Fruit fly (Drosophila melanogaster): Measurements from ENCODE around the gene RhoGAP92B.

Gene RhoGAP92B

DNA sequence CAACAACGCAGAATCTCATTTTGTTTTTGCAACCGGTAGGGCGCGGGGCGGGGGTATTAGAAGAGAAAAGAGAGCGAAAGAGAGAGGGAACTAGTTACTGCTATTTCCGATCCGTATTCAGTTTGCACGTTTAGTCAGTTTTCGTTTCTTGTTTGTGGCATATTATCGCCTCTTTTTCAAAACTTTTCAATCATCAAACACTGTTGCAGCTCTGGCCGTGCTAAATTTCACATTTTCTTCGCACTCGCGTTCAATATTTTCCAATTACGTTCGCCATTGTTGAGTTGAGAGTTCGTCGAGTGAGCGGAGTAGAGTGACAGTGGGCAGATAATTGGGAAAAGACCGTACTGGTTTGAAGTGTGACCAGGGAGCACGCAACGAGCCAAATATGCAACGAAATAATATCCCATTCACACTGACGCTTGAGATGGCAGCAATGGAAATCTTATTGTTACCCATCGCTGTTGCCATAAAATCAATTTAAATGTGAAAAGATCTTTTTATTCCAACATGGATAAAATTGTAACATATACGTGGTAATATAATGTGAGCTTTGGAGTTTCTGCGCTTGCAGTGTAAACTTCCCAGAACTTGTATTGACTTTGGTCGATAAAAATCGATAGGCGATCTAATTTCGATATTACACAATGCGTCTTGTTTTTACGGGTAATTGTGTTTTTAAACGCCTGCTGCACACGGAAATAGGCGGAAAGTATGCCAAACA lies 43.8 kb upstream of the RhoGAP92B start, which contains the start of the genes Ire1 and Mrm2 (continued):
- TF ChIP-seq CG10147 (GFP tag; optimal IDR thresholded peaks at IDR 0.05) (peak; percentile 38), CG3838 (GFP tag; optimal IDR thresholded peaks at IDR 0.05) (no peak), Ravus (GFP tag; IDR thresholded peaks at IDR 0.05) (no peak), ap (GFP tag; IDR thresholded peaks at IDR 0.05) (peak; percentile 52; the same call in 1 of the 2 replicates), jing (GFP tag; optimal IDR thresholded peaks at IDR 0.05) (peak; percentile 59), Jarid2 (GFP tag; optimal IDR thresholded peaks at IDR 0.05) (peak; percentile 69), CG12942 (GFP tag; optimal IDR thresholded peaks at IDR 0.05) (peak; percentile 76), Trl (optimal IDR thresholded peaks at IDR 0.05) (peak; percentile 75 to 91), Trl (GFP tag; optimal IDR thresholded peaks at IDR 0.05) (peak; percentile 86), tap (tag; optimal IDR thresholded peaks at IDR 0.05) (no peak), CG3847 (GFP tag; IDR thresholded peaks at IDR 0.05) (peak; percentile 91), p53 (GFP tag; optimal IDR thresholded peaks at IDR 0.05) (peak; percentile 83), CG7987 (GFP tag; optimal IDR thresholded peaks at IDR 0.05) (no peak), sug (tag; optimal IDR thresholded peaks at IDR 0.05) (peak; percentile 71), org-1 (GFP tag; optimal IDR thresholded peaks at IDR 0.05) (no peak), Nf-YA (GFP tag; IDR thresholded peaks at IDR 0.05) (peak; percentile 51; the same call in 1 of the 2 replicates), Sox100B (GFP tag; optimal IDR thresholded peaks at IDR 0.05) (peak; percentile 15), CG13424 (tag; optimal IDR thresholded peaks at IDR 0.05) (peak; percentile 82), br (optimal IDR thresholded peaks at IDR 0.05) (no peak), CG10267 (tag; optimal IDR thresholded peaks at IDR 0.05) (peak; percentile 78), CG11695 (GFP tag; IDR thresholded peaks at IDR 0.05) (no peak), CG14965 (GFP tag; optimal IDR thresholded peaks at IDR 0.05; ENCODE audit: borderline replicate concordance) (no peak), pita (GFP tag; optimal IDR thresholded peaks at IDR 0.05) (no peak), maf-S (GFP tag; optimal IDR thresholded peaks at IDR 0.05) (peak; percentile 84), scrt (GFP tag; optimal IDR thresholded peaks at IDR 0.05) (peak; percentile 36), CG3065 (GFP tag; optimal IDR thresholded peaks at IDR 0.05) (peak; percentile 46), zen (tag; optimal IDR thresholded peaks at IDR 0.05) (peak; percentile 76), CG15011 (GFP tag; optimal IDR thresholded peaks at IDR 0.05) (peak; percentile 26), Nf-YC (tag; optimal IDR thresholded peaks at IDR 0.05) (peak; percentile 71), kah (GFP tag; optimal IDR thresholded peaks at IDR 0.05) (peak; percentile 38), ranshi (GFP tag; IDR thresholded peaks at IDR 0.05) (peak; percentile 77; the same call in 1 of the 2 replicates), Atf3 (GFP tag; optimal IDR thresholded peaks at IDR 0.05) (peak; percentile 83), Dad (GFP tag; optimal IDR thresholded peaks at IDR 0.05) (peak; percentile 68), CG2199 (GFP tag; IDR thresholded peaks at IDR 0.05) (no peak), peb (GFP tag; IDR thresholded peaks at IDR 0.05) (peak; percentile 47; the same call in 1 of the 2 replicates), CG2202 (tag; optimal IDR thresholded peaks at IDR 0.05) (peak; percentile 47), CG1792 (GFP tag; optimal IDR thresholded peaks at IDR 0.05) (peak; percentile 52), CG2120 (GFP tag; optimal IDR thresholded peaks at IDR 0.05) (peak; percentile 91), CG18619 (GFP tag; optimal IDR thresholded peaks at IDR 0.05) (peak; percentile 64), Doc3 (GFP tag; IDR thresholded peaks at IDR 0.05; ENCODE audit: partially characterized antibody) (peak; percentile 62), CG4854 (GFP tag; optimal IDR thresholded peaks at IDR 0.05) (peak; percentile 70), knrl (GFP tag; IDR thresholded peaks at IDR 0.05; ENCODE audit: partially characterized antibody) (peak; percentile 85), Camta (GFP tag; optimal IDR thresholded peaks at IDR 0.05) (peak; percentile 86), Hr39 (optimal IDR thresholded peaks at IDR 0.05) (no peak), Adf1 (GFP tag; IDR thresholded peaks at IDR 0.05) (peak; percentile 38; the same call in 1 of the 2 replicates), D19A (tag; optimal IDR thresholded peaks at IDR 0.05) (peak; percentile 47), wor (GFP tag; IDR thresholded peaks at IDR 0.05) (peak; percentile 61), zen2 (GFP tag; IDR thresholded peaks at IDR 0.05; ENCODE audit: partially characterized antibody) (no peak), Hr3 (GFP tag; optimal IDR thresholded peaks at IDR 0.05) (peak; percentile 87), CG4617 (GFP tag; optimal IDR thresholded peaks at IDR 0.05; ENCODE audit: borderline replicate concordance) (peak; percentile 94), ro (GFP tag; IDR thresholded peaks at IDR 0.05) (no peak)

Measured in whole organism, embryonic.